Fruit fly (Drosophila melanogaster) whole organism, prepupa: ENCODE measurements around the gene psd.

Experiments used
- CG16779 ChIP-seq: fragments of 200-800 bp; sonication (Bioruptor generic); optimal IDR thresholded peaks from 3 replicates; lab custom pipeline; 2017; ENCODE audit warnings: missing biosample characterization, mild to moderate bottlenecking, missing genetic modification characterization
- CG6792 ChIP-seq: fragments of 200-800 bp; sonication (Bioruptor generic); optimal IDR thresholded peaks from 3 replicates; lab custom pipeline; 2016; ENCODE audit warnings: missing biosample characterization, missing genetic modification characterization
- Hr39 ChIP-seq: fragments of 200-800 bp; sonication (Bioruptor generic); optimal IDR thresholded peaks from 2 replicates; lab custom pipeline; 2016; ENCODE audit warnings: missing biosample characterization, missing genetic modification characterization
- OdsH ChIP-seq: fragments of 200-800 bp; sonication (Bioruptor generic); optimal IDR thresholded peaks from 3 replicates; lab custom pipeline; 2016; ENCODE audit warnings: missing biosample characterization, missing genetic modification characterization
- achi ChIP-seq: fragments of 200-800 bp; sonication (Bioruptor generic); optimal IDR thresholded peaks from 3 replicates; lab custom pipeline; 2016; ENCODE audit warnings: missing biosample characterization, missing genetic modification characterization
- fd59A ChIP-seq: fragments of 200-800 bp; sonication (Bioruptor generic); optimal IDR thresholded peaks from 2 replicates; lab custom pipeline; 2017; ENCODE audit warnings: missing biosample characterization, mild to moderate bottlenecking, missing genetic modification characterization, missing genetic modification reagents
- fd85E ChIP-seq: fragments of 200-800 bp; sonication (Bioruptor generic); optimal IDR thresholded peaks from 3 replicates; lab custom pipeline; 2016; ENCODE audit warnings: missing biosample characterization, missing genetic modification characterization
- fkh ChIP-seq: fragments of 200-800 bp; sonication (Bioruptor generic); optimal IDR thresholded peaks from 3 replicates; lab custom pipeline; 2017; ENCODE audit warnings: missing biosample characterization, mild to moderate bottlenecking, missing genetic modification characterization, moderate library complexity
- ss ChIP-seq, 2 experiments: fragments of 200-800 bp; sonication (Bioruptor generic); optimal IDR thresholded peaks; 2 replicates in 1 of 2; 3 replicates in 1 of 2; lab custom pipeline; 2017 to 2018; ENCODE audit warnings: mild to moderate bottlenecking in 2 of 2, missing biosample characterization in 2 of 2, missing genetic modification characterization in 2 of 2, moderate library complexity in 1 of 2

dm6 chr2L:6000065-6000464 lies 35.3 kb upstream of the psd start, which contains the start of gene Tsp26A:
- no peak for TF ChIP-seq achi (GFP tag; lab: Kevin White, UChicago)
- TF ChIP-seq fd59A (GFP tag; lab: Kevin White, UChicago), result no peak
- TF ChIP-seq CG16779, result no peak
- TF ChIP-seq fkh (GFP tag; lab: Kevin White, UChicago), result no peak
- no peak for TF ChIP-seq fd85E (GFP tag; lab: Kevin White, UChicago)
- TF ChIP-seq CG6792 (GFP tag; lab: Kevin White, UChicago), result no peak
- TF ChIP-seq OdsH, result no peak
- no peak for TF ChIP-seq Hr39 (GFP tag; lab: Kevin White, UChicago)
- no peak for TF ChIP-seq ss (GFP tag; optimal IDR thresholded peaks at IDR 0.05; lab: Kevin White, UChicago)
